Worm (Caenorhabditis elegans): ENCODE data around the gene prcc-1.

ce11 chrIV:13098652-13099051 lies 5.1 kb upstream of the prcc-1 start, which contains the start of the genes dli-1, tin-9.2 and exos-4.1:
- TF ChIP-seq ZK185.1 (tag; optimal IDR thresholded peaks at IDR 0.05; ENCODE audit: poor library complexity, severe bottlenecking), result no peak
- TF ChIP-seq attf-6 (GFP tag; IDR thresholded peaks at IDR 0.05), result no peak
